Worm (Caenorhabditis elegans): ENCODE results near the gene oac-29.

oac-29 gene

ce11 chrV:8632788-8633187 is 2.7 kb downstream of the oac-29 start:
- TF ChIP-seq ceh-63 (GFP tag; optimal IDR thresholded peaks at IDR 0.05) (no peak), rnt-1 (tag; optimal IDR thresholded peaks at IDR 0.05) (no peak), ceh-82 (tag; optimal IDR thresholded peaks at IDR 0.05) (no peak), nhr-12 (tag; optimal IDR thresholded peaks at IDR 0.05) (no peak), sup-37 (GFP tag; optimal IDR thresholded peaks at IDR 0.05) (no peak), pqm-1 (tag; optimal IDR thresholded peaks at IDR 0.05) (no peak), tbx-2 (tag; optimal IDR thresholded peaks at IDR 0.05) (no peak), aha-1 (tag; optimal IDR thresholded peaks at IDR 0.05) (no peak), vab-15 (tag; optimal IDR thresholded peaks at IDR 0.05) (no peak), nhr-90 (tag; optimal IDR thresholded peaks at IDR 0.05; ENCODE audit: poor library complexity) (no peak), dpl-1 (GFP tag; optimal IDR thresholded peaks at IDR 0.05) (no peak), unc-30 (tag; optimal IDR thresholded peaks at IDR 0.05) (no peak), F16B12.6 (tag; optimal IDR thresholded peaks at IDR 0.05) (no peak), fkh-4 (tag; optimal IDR thresholded peaks at IDR 0.05; ENCODE audit: borderline replicate concordance) (no peak), C34B4.2 (tag; optimal IDR thresholded peaks at IDR 0.05) (no peak), skn-1 (tag; optimal IDR thresholded peaks at IDR 0.05) (no peak), egl-27 (tag; optimal IDR thresholded peaks at IDR 0.05) (no peak)

ce11 chrV:8631277-8631765 is 4.2 kb downstream of the oac-29 start, which contains the start of gene atg-18:
Gene atg-18 (minus strand): TSS chrV:8631327.
- TF ChIP-seq unc-98 (GFP tag; IDR thresholded peaks at IDR 0.05) (no peak), mab-9 (GFP tag; IDR thresholded peaks at IDR 0.05) (no peak), zip-4 (GFP tag; optimal IDR thresholded peaks at IDR 0.05) (no peak), lin-13 (GFP tag; optimal IDR thresholded peaks at IDR 0.05) (peak; percentile 81), lin-15B (tag; optimal IDR thresholded peaks at IDR 0.05) (peak; percentile 28), isw-1 (GFP tag; IDR thresholded peaks at IDR 0.05) (peak; percentile 24), unc-30 (tag; optimal IDR thresholded peaks at IDR 0.05) (no peak), egl-13 (tag; optimal IDR thresholded peaks at IDR 0.05) (no peak), nhr-76 (tag; optimal IDR thresholded peaks at IDR 0.05) (no peak), elt-2 (tag; optimal IDR thresholded peaks at IDR 0.05) (peak; percentile 52), ztf-11 (tag; optimal IDR thresholded peaks at IDR 0.05) (peak in 1 of 2 experiments; percentile 29), fkh-8 (tag; optimal IDR thresholded peaks at IDR 0.05) (peak; percentile 46), dpl-1 (GFP tag; optimal IDR thresholded peaks at IDR 0.05) (peak; percentile 45 to 63 (median 56)), ets-5 (GFP tag; IDR thresholded peaks at IDR 0.05) (no peak), aha-1 (tag; optimal IDR thresholded peaks at IDR 0.05) (peak; percentile 19), fkh-10 (GFP tag; optimal IDR thresholded peaks at IDR 0.05) (no peak), ztf-4 (tag; optimal IDR thresholded peaks at IDR 0.05) (peak; percentile 47), fkh-4 (tag; optimal IDR thresholded peaks at IDR 0.05; ENCODE audit: borderline replicate concordance) (no peak), nhr-47 (tag; optimal IDR thresholded peaks at IDR 0.05) (peak; percentile 79), tlp-1 (tag; optimal IDR thresholded peaks at IDR 0.05) (no peak), lin-35 (GFP tag; optimal IDR thresholded peaks at IDR 0.05) (peak; percentile 51 to 79), mef-2 (tag; optimal IDR thresholded peaks at IDR 0.05) (peak; percentile 4), fos-1 (tag; optimal IDR thresholded peaks at IDR 0.05) (no peak), snu-23 (GFP tag; optimal IDR thresholded peaks at IDR 0.05) (peak; percentile 81), alr-1 (tag; optimal IDR thresholded peaks at IDR 0.05; ENCODE audit: borderline replicate concordance) (no peak), hlh-4 (tag; optimal IDR thresholded peaks at IDR 0.05) (no peak), mdl-1 (tag; optimal IDR thresholded peaks at IDR 0.05) (peak in 1 of 2 experiments; percentile 70), skn-1 (tag; optimal IDR thresholded peaks at IDR 0.05) (peak; percentile 83), zag-1 (tag; optimal IDR thresholded peaks at IDR 0.05) (no peak), ceh-63 (GFP tag; optimal IDR thresholded peaks at IDR 0.05) (no peak), nhr-28 (tag; optimal IDR thresholded peaks at IDR 0.05) (no peak), sox-4 (tag; optimal IDR thresholded peaks at IDR 0.05) (peak; percentile 5), pax-3 (tag; optimal IDR thresholded peaks at IDR 0.05) (no peak), grh-1 (GFP tag; IDR thresholded peaks at IDR 0.05) (peak; percentile 59), C04F5.9 (tag; optimal IDR thresholded peaks at IDR 0.05) (peak; percentile 11), dsc-1 (tag; optimal IDR thresholded peaks at IDR 0.05) (peak; percentile 57), vab-15 (tag; optimal IDR thresholded peaks at IDR 0.05) (no peak), nhr-12 (tag; optimal IDR thresholded peaks at IDR 0.05) (no peak), nhr-20 (tag; optimal IDR thresholded peaks at IDR 0.05) (peak; percentile 84), egl-27 (tag; optimal IDR thresholded peaks at IDR 0.05) (no peak), ces-1 (GFP tag; optimal IDR thresholded peaks at IDR 0.05) (no peak)

Data from whole organism, L1 larva.